Worm (Caenorhabditis elegans) whole organism, L4 larva: ENCODE measurements around the gene mrps-9.
A peak's percentile ranks its signal among the peaks of the same experiment; 100 is the strongest.

ENCODE experiments used
- D1046.2 ChIP-seq: fragments of 200-800 bp; sonication (Bioruptor generic); IDR thresholded peaks from 2 replicates; pipeline ENCODE4 v1.3.6; 2022; ENCODE audit warnings: missing genetic modification characterization, missing compliant biosample characterization
- F10B5.3 ChIP-seq: sonication (generic microtip); optimal IDR thresholded peaks from 2 replicates; lab custom pipeline; 2016; ENCODE audit warnings: mild to moderate bottlenecking, missing genetic modification characterization, missing compliant biosample characterization
- F44E2.7 ChIP-seq: fragments of 200-800 bp; sonication (Bioruptor generic); IDR thresholded peaks from 2 replicates; pipeline ENCODE4 v2.1.2; 2022; ENCODE audit warnings: missing genetic modification characterization, missing compliant biosample characterization
- F49E8.2 ChIP-seq: sonication (generic microtip); optimal IDR thresholded peaks from 2 replicates; lab custom pipeline; 2016; ENCODE audit warnings: missing compliant biosample characterization, mild to moderate bottlenecking, missing genetic modification characterization, borderline replicate concordance
- T20F7.1 ChIP-seq: fragments of 200-800 bp; sonication (Bioruptor generic); optimal IDR thresholded peaks from 2 replicates; lab custom pipeline; 2018; ENCODE audit warnings: mild to moderate bottlenecking, missing genetic modification characterization, missing compliant biosample characterization
- T26A8.4 ChIP-seq: fragments of 200-800 bp; sonication (Bioruptor generic); IDR thresholded peaks from 2 replicates; pipeline ENCODE4 v1.3.6; 2022; ENCODE audit warnings: missing genetic modification characterization, missing compliant biosample characterization
- Y105C5A.15 ChIP-seq: fragments of 200-800 bp; sonication (Bioruptor generic); IDR thresholded peaks from 2 replicates; pipeline ENCODE4 v1.3.6; 2022; ENCODE audit warnings: missing genetic modification characterization, missing compliant biosample characterization
- Y5F2A.4 ChIP-seq: fragments of 200-800 bp; sonication (Bioruptor generic); optimal IDR thresholded peaks from 2 replicates; lab custom pipeline; 2018; ENCODE audit warnings: mild to moderate bottlenecking, missing genetic modification characterization, missing compliant biosample characterization
- aha-1 ChIP-seq: fragments of 150-350 bp; peaks from one replicate; lab custom pipeline; 2014; ENCODE audit warnings: missing biosample characterization, missing genetic modification characterization
- ama-1 ChIP-seq: fragments of 150-350 bp; optimal IDR thresholded peaks from 2 replicates; lab custom pipeline; 2014; ENCODE audit warnings: inconsistent platforms, mixed read lengths
- attf-4 ChIP-seq: sonication (generic microtip); optimal IDR thresholded peaks from 3 replicates; lab custom pipeline; 2017; ENCODE audit warnings: missing biosample characterization, missing genetic modification characterization
- ceh-20 ChIP-seq: fragments of 200-800 bp; sonication (Bioruptor generic); IDR thresholded peaks from 2 replicates; pipeline ENCODE4 v1.3.6; 2022; ENCODE audit warnings: missing genetic modification reagents, missing genetic modification characterization, missing compliant biosample characterization
- cey-2 ChIP-seq: sonication (generic microtip); optimal IDR thresholded peaks from 3 replicates; lab custom pipeline; 2017; ENCODE audit warnings: missing genetic modification characterization, mild to moderate bottlenecking, missing compliant biosample characterization, antibody characterized with exemption, borderline replicate concordance; ENCODE audit not compliant: insufficient read depth
- daf-16 ChIP-seq, 3 experiments: sonication (generic microtip); optimal IDR thresholded peaks; 2 replicates each; lab custom pipeline; 2016 to 2017; ENCODE audit warnings: missing genetic modification characterization in 3 of 3, missing genetic modification reagents in 3 of 3, mild to moderate bottlenecking in 2 of 3, missing compliant biosample characterization in 2 of 3, missing biosample characterization in 1 of 3, moderate library complexity in 1 of 3
- daf-19 ChIP-seq: fragments of 200-800 bp; sonication (Bioruptor generic); conservative IDR thresholded peaks from 2 replicates; pipeline ENCODE4 v1.3.6; 2022; ENCODE audit warnings: missing genetic modification characterization, missing compliant biosample characterization
- dmd-6 ChIP-seq: fragments of 200-800 bp; sonication (Bioruptor generic); IDR thresholded peaks from 2 replicates; pipeline ENCODE4 v1.3.6; 2022; ENCODE audit warnings: missing genetic modification reagents, missing genetic modification characterization, missing compliant biosample characterization
- dmd-8 ChIP-seq: fragments of 200-800 bp; sonication (Bioruptor generic); IDR thresholded peaks from 2 replicates; pipeline ENCODE4 v1.3.6; 2022; ENCODE audit warnings: missing genetic modification characterization, missing compliant biosample characterization
- dpl-1 ChIP-seq: fragments of 150-350 bp; optimal IDR thresholded peaks from 2 replicates; lab custom pipeline; 2014; ENCODE audit warnings: missing biosample characterization, missing genetic modification reagents, missing genetic modification characterization
- dve-1 ChIP-seq: sonication (generic microtip); optimal IDR thresholded peaks from 2 replicates; lab custom pipeline; 2017; ENCODE audit warnings: antibody characterized with exemption, mild to moderate bottlenecking, missing genetic modification characterization, missing compliant biosample characterization; ENCODE audit not compliant: insufficient read depth
- hlh-11 ChIP-seq: fragments of 200-800 bp; sonication (Bioruptor generic); optimal IDR thresholded peaks from 2 replicates; lab custom pipeline; 2018; ENCODE audit warnings: mild to moderate bottlenecking, missing genetic modification characterization, missing compliant biosample characterization
- hlh-30 ChIP-seq: sonication (generic microtip); optimal IDR thresholded peaks from 2 replicates; lab custom pipeline; 2017; ENCODE audit warnings: antibody characterized with exemption, mild to moderate bottlenecking, missing genetic modification characterization, missing compliant biosample characterization; ENCODE audit not compliant: insufficient read depth
- jun-1 ChIP-seq: fragments of 150-350 bp; optimal IDR thresholded peaks from 2 replicates; lab custom pipeline; 2014; ENCODE audit warnings: missing biosample characterization, missing genetic modification reagents, missing genetic modification characterization
- lim-7 ChIP-seq: fragments of 200-800 bp; sonication (Bioruptor generic); IDR thresholded peaks from 2 replicates; pipeline ENCODE4 v1.3.6; 2022; ENCODE audit warnings: missing genetic modification characterization, missing compliant biosample characterization
- lin-1 ChIP-seq: fragments of 200-800 bp; sonication (Bioruptor generic); IDR thresholded peaks from 2 replicates; pipeline ENCODE4 v1.3.6; 2022; ENCODE audit warnings: missing genetic modification reagents, missing genetic modification characterization, missing compliant biosample characterization
- lin-15B ChIP-seq: fragments of 150-350 bp; sonication (generic microtip); optimal IDR thresholded peaks from 3 replicates; lab custom pipeline; 2014; ENCODE audit warnings: missing biosample characterization, missing genetic modification characterization
- lin-29 ChIP-seq: fragments of 200-800 bp; sonication (Bioruptor generic); IDR thresholded peaks from 2 replicates; pipeline ENCODE4 v1.3.6; 2022; ENCODE audit warnings: missing genetic modification reagents, missing genetic modification characterization, missing compliant biosample characterization
- mes-2 ChIP-seq: sonication (generic microtip); optimal IDR thresholded peaks from 2 replicates; lab custom pipeline; 2016; ENCODE audit warnings: missing genotype, mild to moderate bottlenecking, missing genetic modification characterization, missing compliant biosample characterization; ENCODE audit not compliant: poor library complexity, severe bottlenecking
- mxl-3 ChIP-seq: fragments of 200-800 bp; sonication (Bioruptor generic); optimal IDR thresholded peaks from 2 replicates; lab custom pipeline; 2018; ENCODE audit warnings: mild to moderate bottlenecking, missing genetic modification characterization, missing compliant biosample characterization
- nhr-10 ChIP-seq: fragments of 150-350 bp; optimal IDR thresholded peaks from 2 replicates; lab custom pipeline; 2014; ENCODE audit warnings: missing biosample characterization, missing genetic modification characterization
- nhr-237 ChIP-seq: sonication (generic microtip); optimal IDR thresholded peaks from 2 replicates; lab custom pipeline; 2017; ENCODE audit warnings: missing biosample characterization, missing genetic modification characterization
- nhr-28 ChIP-seq: fragments of 150-350 bp; optimal IDR thresholded peaks from 2 replicates; lab custom pipeline; 2014; ENCODE audit warnings: missing biosample characterization, missing genetic modification characterization
- nhr-41 ChIP-seq: fragments of 200-800 bp; sonication (Bioruptor generic); IDR thresholded peaks from 2 replicates; pipeline ENCODE4 v1.3.6; 2022; ENCODE audit warnings: missing genetic modification reagents, missing genetic modification characterization, missing compliant biosample characterization
- nhr-77 ChIP-seq: fragments of 150-350 bp; optimal IDR thresholded peaks from 2 replicates; lab custom pipeline; 2014; ENCODE audit warnings: missing biosample characterization, missing genetic modification characterization
- pha-4 ChIP-seq, 2 experiments: fragments of 150-350 bp in 1 of 2; fragments of 200-800 bp in 1 of 2; sonication (Bioruptor generic) in 1 of 2; IDR thresholded peaks in 1 of 2; optimal IDR thresholded peaks in 1 of 2; 2 replicates each; pipeline versions ENCODE4 v1.3.6 to Lab custom; 2014 to 2022; ENCODE audit warnings: missing genetic modification characterization in 2 of 2, missing genetic modification reagents in 2 of 2, missing biosample characterization in 1 of 2, missing compliant biosample characterization in 1 of 2
- php-3 ChIP-seq: fragments of 200-800 bp; sonication (Bioruptor generic); IDR thresholded peaks from 2 replicates; pipeline ENCODE4 v1.3.6; 2022; ENCODE audit warnings: missing genetic modification reagents, missing genetic modification characterization, missing compliant biosample characterization
- pqm-1 ChIP-seq: sonication (generic microtip); optimal IDR thresholded peaks from 2 replicates; lab custom pipeline; 2017; ENCODE audit warnings: missing biosample characterization, missing genetic modification characterization
- saeg-2 ChIP-seq: fragments of 200-800 bp; sonication (Bioruptor generic); IDR thresholded peaks from 2 replicates; pipeline ENCODE4 v1.3.6; 2022; ENCODE audit warnings: missing genetic modification reagents, missing genetic modification characterization, missing compliant biosample characterization
- sdz-12 ChIP-seq: fragments of 200-800 bp; sonication (Bioruptor generic); optimal IDR thresholded peaks from 2 replicates; lab custom pipeline; 2018; ENCODE audit warnings: mild to moderate bottlenecking, missing genetic modification characterization, missing compliant biosample characterization
- snpc-4 ChIP-seq: fragments of 150-350 bp; optimal IDR thresholded peaks from 2 replicates; lab custom pipeline; 2014; ENCODE audit warnings: missing biosample characterization, missing genetic modification characterization
- unc-130 ChIP-seq: sonication (generic microtip); optimal IDR thresholded peaks from 2 replicates; lab custom pipeline; 2016; ENCODE audit warnings: missing genetic modification reagents, missing genetic modification characterization, missing compliant biosample characterization
- zag-1 ChIP-seq: fragments of 150-350 bp; optimal IDR thresholded peaks from 2 replicates; lab custom pipeline; 2014; ENCODE audit warnings: missing biosample characterization, missing genetic modification characterization

Gene mrps-9

ce11 chrIII:8287519-8287918, 21.7 kb downstream of the mrps-9 start (continued):
- TF ChIP-seq unc-130, result no peak
- TF ChIP-seq dmd-6 (GFP tag; lab: Robert Waterston, UW), result no peak
- no peak for TF ChIP-seq pha-4 (GFP tag; IDR thresholded peaks at IDR 0.05; lab: Robert Waterston, UW)
- TF ChIP-seq pha-4 (tag; optimal IDR thresholded peaks at IDR 0.05; lab: Kevin White, UChicago), result no peak
- TF ChIP-seq nhr-10 (tag; lab: Kevin White, UChicago), result no peak
- TF ChIP-seq attf-4 (tag; lab: Kevin White, UChicago), result no peak
- no peak for TF ChIP-seq dmd-8
- TF ChIP-seq F10B5.3 (tag; lab: Kevin White, UChicago), result no peak
- TF ChIP-seq T20F7.1, result no peak
- TF ChIP-seq F49E8.2 (tag; lab: Kevin White, UChicago), result no peak
- TF ChIP-seq pqm-1 (tag; lab: Kevin White, UChicago), result no peak
- TF ChIP-seq nhr-77, result no peak
- no peak for TF ChIP-seq lin-1 (GFP tag; lab: Robert Waterston, UW)
- TF ChIP-seq ceh-20 (GFP tag; lab: Robert Waterston, UW), result peak; percentile 55; the same call in 1 of the 2 replicates

ce11 chrIII:8289181-8289580, 23.3 kb downstream of the mrps-9 start:
- TF ChIP-seq dve-1 (tag; lab: Kevin White, UChicago) (no peak), F44E2.7 (GFP tag; lab: Robert Waterston, UW) (no peak), nhr-237 (tag; lab: Kevin White, UChicago) (no peak), lim-7 (no peak), F49E8.2 (tag; lab: Kevin White, UChicago) (no peak), snpc-4 (no peak), Y105C5A.15 (GFP tag; lab: Robert Waterston, UW) (no peak), daf-16 (GFP tag; optimal IDR thresholded peaks at IDR 0.05; lab: Kevin White, UChicago) (no peak), daf-16 (tag; optimal IDR thresholded peaks at IDR 0.05; lab: Kevin White, UChicago) (no peak), T26A8.4 (GFP tag; lab: Robert Waterston, UW) (no peak), nhr-41 (GFP tag; lab: Robert Waterston, UW) (no peak), daf-19 (GFP tag; lab: Robert Waterston, UW) (no peak), ama-1 (lab: Kevin White, UChicago) (no peak), lin-1 (GFP tag; lab: Robert Waterston, UW) (no peak), lin-15B (tag; lab: Kevin White, UChicago) (no peak), dmd-6 (GFP tag; lab: Robert Waterston, UW) (no peak), dmd-8 (no peak)

ce11 chrIII:8291268-8292032, 25.6 kb downstream of the mrps-9 start:
- TF ChIP-seq pqm-1 (tag; lab: Kevin White, UChicago), result peak; percentile 99
- no peak for TF ChIP-seq daf-19 (GFP tag; lab: Robert Waterston, UW)
- TF ChIP-seq daf-16 (GFP tag; optimal IDR thresholded peaks at IDR 0.05; lab: Kevin White, UChicago), result no peak
- peak; percentile 55 for TF ChIP-seq daf-16 (tag; optimal IDR thresholded peaks at IDR 0.05; lab: Kevin White, UChicago)
- TF ChIP-seq lin-29 (GFP tag; lab: Robert Waterston, UW), result no peak
- TF ChIP-seq saeg-2, result no peak
- peak; percentile 66 for TF ChIP-seq hlh-11 (tag; lab: Kevin White, UChicago)
- peak; percentile 41 for TF ChIP-seq T20F7.1
- peak; percentile 2 for TF ChIP-seq hlh-30 (tag; lab: Kevin White, UChicago)
- peak; percentile 74 for TF ChIP-seq dve-1 (tag; lab: Kevin White, UChicago)
- peak; percentile 78 for TF ChIP-seq dmd-6 (GFP tag; lab: Robert Waterston, UW)
- TF ChIP-seq unc-130, result no peak
- peak; percentile 74 for TF ChIP-seq nhr-28
- TF ChIP-seq sdz-12 (GFP tag; lab: Kevin White, UChicago), result no peak
- TF ChIP-seq dpl-1 (GFP tag; lab: Kevin White, UChicago), result no peak

ce11 chrIII:8293260-8293659, 27.4 kb downstream of the mrps-9 start:
- TF ChIP-seq dmd-6 (GFP tag; lab: Robert Waterston, UW) (peak; percentile 93), aha-1 (tag; lab: Kevin White, UChicago) (peak; percentile 30), mes-2 (tag; lab: Kevin White, UChicago) (peak; percentile 1), D1046.2 (GFP tag; lab: Robert Waterston, UW) (no peak), nhr-28 (peak; percentile 3), mxl-3 (GFP tag; lab: Kevin White, UChicago) (peak; percentile 31), hlh-11 (tag; lab: Kevin White, UChicago) (peak; percentile 32), jun-1 (no peak), saeg-2 (no peak), dve-1 (tag; lab: Kevin White, UChicago) (peak; percentile 7), cey-2 (tag; lab: Kevin White, UChicago) (no peak), Y5F2A.4 (GFP tag; lab: Kevin White, UChicago) (no peak), T26A8.4 (GFP tag; lab: Robert Waterston, UW) (no peak), php-3 (GFP tag; lab: Robert Waterston, UW) (no peak), F49E8.2 (tag; lab: Kevin White, UChicago) (no peak), zag-1 (tag; lab: Kevin White, UChicago) (no peak)
